Fruit fly (Drosophila melanogaster): Measurements from ENCODE around the gene Ald1.
A peak's percentile ranks its signal among the peaks of the same experiment; 100 is the strongest.

Gene Ald1

DNA sequence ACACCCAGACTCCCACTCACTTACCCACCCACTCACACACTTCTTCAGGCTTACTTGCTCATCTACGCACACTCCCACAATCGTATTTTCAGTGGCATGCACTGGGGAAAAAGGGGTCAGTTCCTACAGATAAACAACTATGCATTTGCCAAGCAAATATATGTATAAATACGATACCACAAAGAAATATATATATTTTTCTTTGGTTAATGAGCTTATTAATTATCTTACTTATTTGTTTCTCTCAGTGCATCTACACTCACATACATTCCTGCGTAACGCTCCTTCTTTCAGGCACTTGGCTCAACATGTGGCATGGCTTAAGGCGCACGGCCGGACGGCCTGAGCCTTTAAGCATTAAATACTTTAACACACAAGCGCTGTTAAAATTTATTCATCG lies 19.0 kb upstream of the Ald1 start (continued):
- TF ChIP-seq ci (GFP tag; IDR thresholded peaks at IDR 0.05) (no peak), lov (optimal IDR thresholded peaks at IDR 0.05) (no peak), lov (GFP tag; IDR thresholded peaks at IDR 0.05) (no peak), CG17568 (GFP tag; optimal IDR thresholded peaks at IDR 0.05) (peak; percentile 28), Dbx (GFP tag; IDR thresholded peaks at IDR 0.05) (peak; percentile 74), Chrac-16 (GFP tag; optimal IDR thresholded peaks at IDR 0.05) (peak; percentile 20), btn (GFP tag; optimal IDR thresholded peaks at IDR 0.05) (no peak), CG11398 (GFP tag; optimal IDR thresholded peaks at IDR 0.05) (no peak), kah (GFP tag; optimal IDR thresholded peaks at IDR 0.05) (no peak), nau (GFP tag; optimal IDR thresholded peaks at IDR 0.05) (no peak), CG9215 (GFP tag; IDR thresholded peaks at IDR 0.05) (0 out of 2 replicates have a peak, but pooled peaks have one; percentile 10), gce (GFP tag; IDR thresholded peaks at IDR 0.05) (no peak), CG10565 (GFP tag; optimal IDR thresholded peaks at IDR 0.05) (no peak), CG31224 (GFP tag; IDR thresholded peaks at IDR 0.05) (0 out of 2 replicates have a peak, but pooled peaks have one; percentile 23), CG4282 (GFP tag; optimal IDR thresholded peaks at IDR 0.05) (no peak), dimm (GFP tag; IDR thresholded peaks at IDR 0.05) (no peak), Mrtf (GFP tag; IDR thresholded peaks at IDR 0.05) (0 out of 3 replicates have a peak, but pooled peaks have one; percentile 53), Awh (GFP tag; IDR thresholded peaks at IDR 0.05) (no peak), CG2678 (tag; optimal IDR thresholded peaks at IDR 0.05) (peak; percentile 72), CG5245 (GFP tag; optimal IDR thresholded peaks at IDR 0.05) (no peak), pros (GFP tag; optimal IDR thresholded peaks at IDR 0.05) (no peak), CG4617 (GFP tag; optimal IDR thresholded peaks at IDR 0.05; ENCODE audit: borderline replicate concordance) (no peak), CG3065 (GFP tag; optimal IDR thresholded peaks at IDR 0.05) (no peak), CG7839 (tag; optimal IDR thresholded peaks at IDR 0.05) (peak; percentile 59), tll (GFP tag; optimal IDR thresholded peaks at IDR 0.05) (no peak), her (GFP tag; optimal IDR thresholded peaks at IDR 0.05) (no peak), tin (GFP tag; optimal IDR thresholded peaks at IDR 0.05) (peak; percentile 25), sqz (GFP tag; optimal IDR thresholded peaks at IDR 0.05) (no peak), sens-2 (GFP tag; IDR thresholded peaks at IDR 0.05) (peak; percentile 47; the same call in 1 of the 2 replicates), hb (GFP tag; IDR thresholded peaks at IDR 0.05; ENCODE audit: partially characterized antibody) (no peak), CG13624 (GFP tag; optimal IDR thresholded peaks at IDR 0.05) (peak; percentile 25), Dp (GFP tag; optimal IDR thresholded peaks at IDR 0.05) (no peak), D19B (GFP tag; optimal IDR thresholded peaks at IDR 0.05) (peak; percentile 1), sim (GFP tag; IDR thresholded peaks at IDR 0.05) (no peak), Ssrp (tag; optimal IDR thresholded peaks at IDR 0.05) (no peak), CG1602 (GFP tag; optimal IDR thresholded peaks at IDR 0.05) (no peak), CG17385 (GFP tag; optimal IDR thresholded peaks at IDR 0.05) (peak; percentile 22), CG2875 (GFP tag; optimal IDR thresholded peaks at IDR 0.05) (no peak), Meics (GFP tag; optimal IDR thresholded peaks at IDR 0.05) (peak; percentile 69), Blimp-1 (GFP tag; optimal IDR thresholded peaks at IDR 0.05) (peak; percentile 17), CG17186 (GFP tag; optimal IDR thresholded peaks at IDR 0.05) (no peak), CG1792 (GFP tag; optimal IDR thresholded peaks at IDR 0.05) (no peak), CG8359 (GFP tag; optimal IDR thresholded peaks at IDR 0.05; ENCODE audit: borderline replicate concordance) (no peak), cwo (GFP tag; optimal IDR thresholded peaks at IDR 0.05) (peak; percentile 75), Dek (tag; optimal IDR thresholded peaks at IDR 0.05) (no peak), ato (GFP tag; IDR thresholded peaks at IDR 0.05; ENCODE audit: partially characterized antibody) (no peak), Vsx1 (GFP tag; optimal IDR thresholded peaks at IDR 0.05) (no peak), Myb (GFP tag; optimal IDR thresholded peaks at IDR 0.05) (no peak), Ets97D (GFP tag; optimal IDR thresholded peaks at IDR 0.05) (no peak), slou (GFP tag; optimal IDR thresholded peaks at IDR 0.05) (no peak), Stat92E (GFP tag; optimal IDR thresholded peaks at IDR 0.05) (no peak)
